Fruit fly (Drosophila melanogaster) whole organism, embryonic: ENCODE measurements around the gene CG17325.

Source experiments
- CG10274 ChIP-seq: fragments of 200-800 bp; sonication (Bioruptor generic); optimal IDR thresholded peaks from 3 replicates; lab custom pipeline; 2017; ENCODE audit warnings: missing biosample characterization, mild to moderate bottlenecking, missing genetic modification characterization
- CG3163 ChIP-seq: fragments of 200-800 bp; sonication (Bioruptor generic); optimal IDR thresholded peaks from 3 replicates; lab custom pipeline; 2016; ENCODE audit warnings: missing biosample characterization, missing genetic modification characterization
- CG34224 ChIP-seq: fragments of 200-800 bp; sonication (Bioruptor generic); IDR thresholded peaks from 3 replicates; pipeline ENCODE4 v1.3.6; 2022; ENCODE audit warnings: missing biosample characterization, missing genetic modification characterization; ENCODE audit not compliant: partially characterized antibody
- CG3995 ChIP-seq: fragments of 200-800 bp; sonication (Bioruptor generic); optimal IDR thresholded peaks from 3 replicates; lab custom pipeline; 2016; ENCODE audit warnings: missing biosample characterization, missing genetic modification characterization
- Camta ChIP-seq: fragments of 200-800 bp; sonication (Bioruptor generic); optimal IDR thresholded peaks from 2 replicates; lab custom pipeline; 2016; ENCODE audit warnings: missing biosample characterization, missing genetic modification characterization
- Hand ChIP-seq: fragments of 200-800 bp; sonication (Bioruptor generic); optimal IDR thresholded peaks from 2 replicates; lab custom pipeline; 2017; ENCODE audit warnings: mild to moderate bottlenecking, missing biosample characterization, missing genetic modification reagents, missing genetic modification characterization
- NfI ChIP-seq: fragments of 200-800 bp; sonication (Bioruptor generic); optimal IDR thresholded peaks from 3 replicates; lab custom pipeline; 2018; ENCODE audit warnings: missing biosample characterization, mild to moderate bottlenecking, missing genetic modification characterization, moderate library complexity
- da ChIP-seq: fragments of 200-800 bp; sonication (Bioruptor generic); optimal IDR thresholded peaks from 2 replicates; lab custom pipeline; 2016; ENCODE audit warnings: missing biosample characterization, missing genetic modification characterization
- onecut ChIP-seq: fragments of 200-800 bp; sonication (Bioruptor generic); IDR thresholded peaks from 2 replicates; pipeline ENCODE4 v1.3.6; 2022; ENCODE audit warnings: missing biosample characterization, missing genetic modification characterization
- psq ChIP-seq: fragments of 200-800 bp; sonication (Bioruptor generic); optimal IDR thresholded peaks from 2 replicates; lab custom pipeline; 2017; ENCODE audit warnings: missing biosample characterization, missing genetic modification characterization
- sr ChIP-seq: fragments of 200-800 bp; sonication (Bioruptor generic); IDR thresholded peaks from 3 replicates; pipeline ENCODE4 v1.3.6; 2022; ENCODE audit warnings: missing biosample characterization, missing genetic modification characterization
- usp ChIP-seq: fragments of >200 bp; optimal IDR thresholded peaks from 2 replicates; lab custom pipeline; 2017; ENCODE audit warnings: missing biosample characterization, missing genetic modification characterization

- TF ChIP-seq onecut, result no peak
- no peak for TF ChIP-seq CG10274
- TF ChIP-seq psq, result no peak
- no peak for TF ChIP-seq Hand
- no peak for TF ChIP-seq sr (GFP tag; lab: Robert Waterston, UW)
- no peak for TF ChIP-seq da (GFP tag; lab: Kevin White, UChicago)
- TF ChIP-seq Camta, result no peak
- no peak for TF ChIP-seq usp (GFP tag; lab: Kevin White, UChicago)
- TF ChIP-seq NfI (GFP tag; lab: Kevin White, UChicago), result no peak
- TF ChIP-seq CG3163 (GFP tag; lab: Kevin White, UChicago), result no peak
- no peak for TF ChIP-seq CG3995 (GFP tag; lab: Kevin White, UChicago)
- TF ChIP-seq CG34224 (GFP tag; lab: Robert Waterston, UW), result no peak
These were observed 27.3 kb upstream of the CG17325 start for dm6 chr2L:18785026-18785600.
